Worm (Caenorhabditis elegans) whole organism, mixed stage, embryonic: Measurements from ENCODE around the gene nrde-2.

Experiments
- M03D4.4 ChIP-seq: sonication (generic microtip); optimal IDR thresholded peaks from 2 replicates; lab custom pipeline; 2017; ENCODE audit warnings: mild to moderate bottlenecking, missing genetic modification characterization, missing compliant biosample characterization
- bed-3 ChIP-seq: fragments of 200-800 bp; sonication (Bioruptor generic); optimal IDR thresholded peaks from 3 replicates; lab custom pipeline; 2018; ENCODE audit warnings: mild to moderate bottlenecking, missing genetic modification characterization, moderate library complexity, missing compliant biosample characterization
- ceh-39 ChIP-seq: fragments of 150-350 bp; optimal IDR thresholded peaks from 2 replicates; lab custom pipeline; 2014; ENCODE audit warnings: missing biosample characterization, missing genetic modification characterization
- ceh-43 ChIP-seq: fragments of 200-800 bp; sonication (Bioruptor generic); optimal IDR thresholded peaks from 2 replicates; lab custom pipeline; 2018; ENCODE audit warnings: mild to moderate bottlenecking, missing genetic modification characterization, moderate library complexity, missing compliant biosample characterization
- ceh-83 ChIP-seq: fragments of 200-800 bp; sonication (Bioruptor generic); optimal IDR thresholded peaks from 2 replicates; lab custom pipeline; 2018; ENCODE audit warnings: mild to moderate bottlenecking, missing genetic modification characterization, missing compliant biosample characterization
- ces-1 ChIP-seq: fragments of 150-350 bp; optimal IDR thresholded peaks from 2 replicates; lab custom pipeline; 2014; ENCODE audit warnings: missing biosample characterization, missing genetic modification reagents, missing genetic modification characterization
- cnd-1 ChIP-seq: fragments of 200-800 bp; sonication (Bioruptor generic); optimal IDR thresholded peaks from 2 replicates; lab custom pipeline; 2018; ENCODE audit warnings: mild to moderate bottlenecking, missing genetic modification characterization, missing compliant biosample characterization
- drap-1 ChIP-seq: fragments of 200-800 bp; sonication (Bioruptor generic); optimal IDR thresholded peaks from 3 replicates; lab custom pipeline; 2018; ENCODE audit warnings: mild to moderate bottlenecking, missing genetic modification characterization, missing compliant biosample characterization
- elt-1 ChIP-seq: sonication (generic microtip); optimal IDR thresholded peaks from 2 replicates; lab custom pipeline; 2017; ENCODE audit warnings: missing genetic modification characterization, mild to moderate bottlenecking, missing compliant biosample characterization, antibody characterized with exemption, moderate library complexity, borderline replicate concordance; ENCODE audit not compliant: insufficient read depth
- elt-3 ChIP-seq: fragments of 150-350 bp; optimal IDR thresholded peaks from 2 replicates; lab custom pipeline; 2014; ENCODE audit warnings: missing biosample characterization, missing genetic modification characterization
- flh-1 ChIP-seq: fragments of 200-800 bp; sonication (Bioruptor generic); optimal IDR thresholded peaks from 2 replicates; lab custom pipeline; 2018; ENCODE audit warnings: mild to moderate bottlenecking, missing genetic modification characterization, moderate library complexity, missing compliant biosample characterization
- ham-2 ChIP-seq: fragments of 200-800 bp; sonication (Bioruptor generic); optimal IDR thresholded peaks from 2 replicates; lab custom pipeline; 2018; ENCODE audit warnings: mild to moderate bottlenecking, missing genetic modification characterization, missing compliant biosample characterization
- lin-13 ChIP-seq: fragments of 150-350 bp; optimal IDR thresholded peaks from 2 replicates; lab custom pipeline; 2014; ENCODE audit warnings: missing biosample characterization, missing genetic modification characterization
- lin-32 ChIP-seq: fragments of 200-800 bp; sonication (Bioruptor generic); optimal IDR thresholded peaks from 2 replicates; lab custom pipeline; 2018; ENCODE audit warnings: mild to moderate bottlenecking, missing genetic modification characterization, missing compliant biosample characterization
- lsy-2 ChIP-seq: fragments of 150-350 bp; optimal IDR thresholded peaks from 2 replicates; lab custom pipeline; 2014; ENCODE audit warnings: missing biosample characterization, missing genetic modification characterization
- mab-5 ChIP-seq: fragments of 150-350 bp; optimal IDR thresholded peaks from 2 replicates; lab custom pipeline; 2014; ENCODE audit warnings: missing biosample characterization, missing genetic modification characterization
- mep-1 ChIP-seq: fragments of 150-350 bp; optimal IDR thresholded peaks from 2 replicates; lab custom pipeline; 2017; ENCODE audit warnings: missing biosample characterization, missing genetic modification reagents, missing genetic modification characterization, inconsistent platforms
- mls-2 ChIP-seq: sonication (generic microtip); optimal IDR thresholded peaks from 2 replicates; lab custom pipeline; 2016; ENCODE audit warnings: mild to moderate bottlenecking, missing genetic modification characterization, moderate library complexity, missing compliant biosample characterization
- nhr-12 ChIP-seq: fragments of 150-350 bp; optimal IDR thresholded peaks from 2 replicates; lab custom pipeline; 2014; ENCODE audit warnings: missing biosample characterization, missing genetic modification characterization
- nhr-2 ChIP-seq: fragments of 150-350 bp; optimal IDR thresholded peaks from 2 replicates; lab custom pipeline; 2014; ENCODE audit warnings: missing biosample characterization, missing genetic modification characterization
- nhr-237 ChIP-seq: fragments of 150-350 bp; optimal IDR thresholded peaks from 2 replicates; lab custom pipeline; 2014; ENCODE audit warnings: missing biosample characterization, missing genetic modification characterization
- nhr-28 ChIP-seq: fragments of 150-350 bp; optimal IDR thresholded peaks from 2 replicates; lab custom pipeline; 2014; ENCODE audit warnings: missing biosample characterization, missing genetic modification characterization
- nhr-76 ChIP-seq: sonication (generic microtip); optimal IDR thresholded peaks from 2 replicates; lab custom pipeline; 2017; ENCODE audit warnings: missing biosample characterization, missing genetic modification characterization
- pha-4 ChIP-seq: fragments of 150-350 bp; optimal IDR thresholded peaks from 2 replicates; lab custom pipeline; 2018; ENCODE audit warnings: missing biosample characterization, missing genetic modification reagents, missing genetic modification characterization
- sem-2 ChIP-seq: fragments of 200-800 bp; sonication (Bioruptor generic); optimal IDR thresholded peaks from 2 replicates; lab custom pipeline; 2018; ENCODE audit warnings: mild to moderate bottlenecking, missing genetic modification characterization, missing compliant biosample characterization
- sptf-1 ChIP-seq: sonication (generic microtip); optimal IDR thresholded peaks from 2 replicates; lab custom pipeline; 2017; ENCODE audit warnings: mild to moderate bottlenecking, missing genetic modification characterization, moderate library complexity, missing compliant biosample characterization
- tbx-8 ChIP-seq: fragments of 200-800 bp; sonication (Bioruptor generic); optimal IDR thresholded peaks from 2 replicates; lab custom pipeline; 2018; ENCODE audit warnings: mild to moderate bottlenecking, missing genetic modification characterization, moderate library complexity, missing compliant biosample characterization
- unc-39 ChIP-seq: fragments of 150-350 bp; optimal IDR thresholded peaks from 2 replicates; lab custom pipeline; 2014; ENCODE audit warnings: missing biosample characterization, missing genetic modification characterization
- unc-62 ChIP-seq: fragments of 150-350 bp; optimal IDR thresholded peaks from 2 replicates; lab custom pipeline; 2014; ENCODE audit warnings: missing biosample characterization, missing genetic modification reagents, missing genetic modification characterization
- zip-8 ChIP-seq: fragments of 150-350 bp; optimal IDR thresholded peaks from 2 replicates; lab custom pipeline; 2014; ENCODE audit warnings: missing biosample characterization, missing genetic modification characterization
- ztf-11 ChIP-seq: fragments of 150-350 bp; optimal IDR thresholded peaks from 2 replicates; lab custom pipeline; 2014; ENCODE audit warnings: missing biosample characterization, missing genetic modification characterization

The nrde-2 gene

DNA sequence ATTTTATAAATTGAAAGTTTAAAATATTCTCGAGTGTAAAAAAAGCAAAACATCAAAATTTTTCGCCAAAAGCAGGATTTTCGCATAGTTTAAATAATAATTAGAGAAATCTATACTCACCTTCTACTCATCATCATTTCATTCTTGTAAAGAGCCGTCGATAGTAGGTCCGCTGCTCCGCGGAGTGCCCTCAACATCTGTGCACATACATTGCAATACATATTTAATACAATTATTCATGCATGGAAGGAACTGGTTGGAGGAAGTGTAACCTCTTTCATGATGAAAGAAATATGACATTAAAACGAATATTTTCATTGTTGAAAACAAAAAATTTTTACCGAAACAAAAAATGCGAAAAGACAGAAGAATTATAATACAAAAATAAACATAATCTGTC, 5.1 kb downstream of the nrde-2 start, which contains the start of gene mrps-14:
TSS of gene mrps-14 (minus strand) at position 197 of the 400 bp plus-strand sequence.
- no peak for TF ChIP-seq nhr-76
- TF ChIP-seq ces-1 (GFP tag; lab: Kevin White, UChicago): peak; percentile 36
- TF ChIP-seq, all 35 proteins: peak for 1

DNA sequence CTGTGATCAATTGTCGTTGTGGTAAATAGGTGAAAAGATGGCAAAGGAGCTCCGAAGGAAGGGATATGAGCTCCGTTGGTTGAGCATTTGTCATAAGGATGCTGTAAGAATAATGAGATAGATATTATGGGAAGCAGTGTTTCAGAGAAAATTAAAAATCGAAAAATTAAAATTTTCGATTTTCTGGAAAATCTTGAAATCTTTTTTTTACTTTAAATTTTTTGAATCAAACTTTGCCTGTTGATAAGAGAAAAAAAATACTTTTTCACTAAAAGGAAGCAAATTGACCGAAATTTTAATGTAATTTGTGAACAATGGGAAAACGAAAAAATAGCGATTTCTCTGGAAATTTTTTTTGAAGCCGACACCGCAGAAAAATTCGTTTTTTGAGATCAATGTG, 7.8 kb downstream of the nrde-2 start, which contains the start of gene mec-15:
TSS of gene mec-15 (minus strand) at position 101 of the 400 bp plus-strand sequence.
- TF ChIP-seq nhr-237: no peak
- no peak for TF ChIP-seq drap-1 (GFP tag; lab: Kevin White, UChicago)
- TF ChIP-seq elt-1 (tag; lab: Kevin White, UChicago): no peak
- no peak for TF ChIP-seq nhr-28
- TF ChIP-seq ces-1 (GFP tag; lab: Kevin White, UChicago): no peak
- TF ChIP-seq nhr-2 (tag; lab: Kevin White, UChicago): no peak
- TF ChIP-seq bed-3: no peak
- no peak for TF ChIP-seq unc-62
- no peak for TF ChIP-seq sem-2 (GFP tag; lab: Kevin White, UChicago)
- no peak for TF ChIP-seq pha-4
- TF ChIP-seq mls-2: no peak
- TF ChIP-seq mep-1 (tag; lab: Kevin White, UChicago): no peak
- TF ChIP-seq cnd-1: no peak
- TF ChIP-seq ceh-83 (GFP tag; lab: Kevin White, UChicago): no peak
- no peak for TF ChIP-seq flh-1 (GFP tag; lab: Kevin White, UChicago)
- TF ChIP-seq ham-2 (GFP tag; lab: Kevin White, UChicago): no peak
- no peak for TF ChIP-seq lsy-2
- no peak for TF ChIP-seq ztf-11 (tag; lab: Kevin White, UChicago)
- no peak for TF ChIP-seq elt-3 (tag; lab: Kevin White, UChicago)
- no peak for TF ChIP-seq ceh-39
- TF ChIP-seq, all 35 proteins: peak for 0

- TF ChIP-seq pha-4 (no peak), ceh-43 (GFP tag; lab: Kevin White, UChicago) (no peak), zip-8 (tag; lab: Kevin White, UChicago) (no peak), mls-2 (no peak), ztf-11 (tag; lab: Kevin White, UChicago) (no peak), nhr-12 (tag; lab: Kevin White, UChicago) (no peak), ceh-39 (no peak), tbx-8 (GFP tag; lab: Kevin White, UChicago) (no peak), nhr-76 (no peak), lin-32 (no peak), nhr-2 (tag; lab: Kevin White, UChicago) (no peak), elt-3 (tag; lab: Kevin White, UChicago) (no peak), drap-1 (GFP tag; lab: Kevin White, UChicago) (no peak), ham-2 (GFP tag; lab: Kevin White, UChicago) (no peak), sptf-1 (tag; lab: Kevin White, UChicago) (no peak), unc-39 (tag; lab: Kevin White, UChicago) (no peak), flh-1 (GFP tag; lab: Kevin White, UChicago) (no peak), nhr-28 (no peak), lsy-2 (no peak), M03D4.4 (tag; lab: Kevin White, UChicago) (no peak)
Measured at ce11 chrII:10234398-10234797, 13.0 kb downstream of the nrde-2 start, which contains the start of gene ubxn-5. TSS of gene ubxn-5 (minus strand) at chrII:10234498.

- TF ChIP-seq flh-1 (GFP tag; lab: Kevin White, UChicago): no peak
- TF ChIP-seq mls-2: no peak
- TF ChIP-seq nhr-28: no peak
- no peak for TF ChIP-seq elt-1 (tag; lab: Kevin White, UChicago)
- no peak for TF ChIP-seq mab-5 (tag; lab: Kevin White, UChicago)
- TF ChIP-seq, all 35 proteins: peak for 0
Measured at ce11 chrII:10231874-10232273, 15.6 kb downstream of the nrde-2 start.

DNA sequence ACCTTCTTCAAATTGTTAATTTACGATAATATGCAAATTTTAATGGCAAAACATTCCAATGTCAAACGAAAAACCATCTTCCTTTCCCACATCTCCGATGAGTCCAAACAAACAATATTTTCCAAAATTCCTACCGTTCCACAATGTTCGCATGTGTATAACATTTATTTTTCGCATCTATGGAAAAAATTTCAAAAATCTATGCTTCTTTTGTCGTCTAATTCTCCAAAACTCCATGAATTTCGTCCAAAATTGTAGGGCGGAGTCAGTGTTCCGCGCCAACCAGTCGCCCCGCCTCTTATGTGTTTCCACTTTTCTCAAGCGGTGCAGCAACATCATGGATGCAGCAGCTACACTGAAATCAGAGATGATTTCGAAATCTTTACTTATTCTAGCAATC, 16.5 kb downstream of the nrde-2 start, which contains the start of gene T01E8.8:
TSS of gene T01E8.8 (plus strand) at position 301 of the 400 bp plus-strand sequence.
- no peak for TF ChIP-seq mab-5 (tag; lab: Kevin White, UChicago)
- TF ChIP-seq unc-39 (tag; lab: Kevin White, UChicago): no peak
- no peak for TF ChIP-seq mep-1 (tag; lab: Kevin White, UChicago)
- no peak for TF ChIP-seq lin-13
- no peak for TF ChIP-seq bed-3
- TF ChIP-seq ceh-83 (GFP tag; lab: Kevin White, UChicago): no peak
- no peak for TF ChIP-seq tbx-8 (GFP tag; lab: Kevin White, UChicago)
- TF ChIP-seq mls-2: no peak
